Worm (Caenorhabditis elegans): ENCODE results near the gene sth-1.

ce11 chrV:8018919-8019318, 33.0 kb upstream of the sth-1 start:
- TF ChIP-seq flt-1 (GFP tag; IDR thresholded peaks at IDR 0.05) (no peak), tab-1 (GFP tag; IDR thresholded peaks at IDR 0.05) (no peak), T22C8.4 (GFP tag; IDR thresholded peaks at IDR 0.05) (no peak), klf-2 (GFP tag; conservative IDR thresholded peaks at IDR 0.05) (no peak), ref-1 (GFP tag; conservative IDR thresholded peaks at IDR 0.05) (no peak), med-1 (GFP tag; optimal IDR thresholded peaks at IDR 0.05; ENCODE audit: insufficient read depth) (no peak)
